Worm (Caenorhabditis elegans): ENCODE data around the gene fbxa-135.

The fbxa-135 gene

DNA sequence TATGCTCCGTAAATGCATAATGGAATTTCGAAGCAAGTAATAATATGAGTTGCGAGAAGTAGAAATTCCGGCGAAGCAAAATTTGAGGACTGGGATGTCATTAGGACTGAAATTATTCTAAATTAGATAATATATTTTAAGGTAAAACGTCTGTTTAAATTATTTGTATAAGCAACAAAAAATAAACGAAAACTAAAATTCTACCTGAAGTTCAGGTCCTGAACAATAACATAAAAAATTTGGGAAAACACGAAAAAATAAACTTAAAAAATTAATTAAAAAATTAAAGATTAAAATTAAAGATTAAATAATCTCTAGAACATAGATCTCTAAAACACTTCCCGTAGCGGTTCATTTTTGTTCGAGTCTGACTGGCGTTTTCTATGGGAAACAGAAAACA is 22.2 kb upstream of the fbxa-135 start, which contains the start of gene srh-251:
TSS of gene srh-251 (minus strand) at position 101 of the 400 bp plus-strand sequence.
- TF ChIP-seq pes-1 (GFP tag; IDR thresholded peaks at IDR 0.05) (no peak), sea-1 (GFP tag; conservative IDR thresholded peaks at IDR 0.05) (no peak), hmg-4 (GFP tag; optimal IDR thresholded peaks at IDR 0.05) (no peak), flt-1 (GFP tag; IDR thresholded peaks at IDR 0.05) (no peak), hnd-1 (tag; optimal IDR thresholded peaks at IDR 0.05) (no peak), F13C5.2 (tag; optimal IDR thresholded peaks at IDR 0.05) (no peak), tbx-11 (GFP tag; IDR thresholded peaks at IDR 0.05) (no peak), ama-1 (optimal IDR thresholded peaks at IDR 0.05) (no peak), tbx-37 (GFP tag; conservative IDR thresholded peaks at IDR 0.05) (no peak), aly-1 (tag; optimal IDR thresholded peaks at IDR 0.05) (no peak), B0310.2 (tag; optimal IDR thresholded peaks at IDR 0.05) (no peak), ceh-13 (GFP tag; optimal IDR thresholded peaks at IDR 0.05) (no peak), tra-4 (tag; optimal IDR thresholded peaks at IDR 0.05) (no peak), ceh-36 (tag; optimal IDR thresholded peaks at IDR 0.05) (no peak), hmbx-1 (tag; optimal IDR thresholded peaks at IDR 0.05) (no peak), ets-7 (tag; optimal IDR thresholded peaks at IDR 0.05) (no peak), scrt-1 (GFP tag; IDR thresholded peaks at IDR 0.05) (no peak)

DNA sequence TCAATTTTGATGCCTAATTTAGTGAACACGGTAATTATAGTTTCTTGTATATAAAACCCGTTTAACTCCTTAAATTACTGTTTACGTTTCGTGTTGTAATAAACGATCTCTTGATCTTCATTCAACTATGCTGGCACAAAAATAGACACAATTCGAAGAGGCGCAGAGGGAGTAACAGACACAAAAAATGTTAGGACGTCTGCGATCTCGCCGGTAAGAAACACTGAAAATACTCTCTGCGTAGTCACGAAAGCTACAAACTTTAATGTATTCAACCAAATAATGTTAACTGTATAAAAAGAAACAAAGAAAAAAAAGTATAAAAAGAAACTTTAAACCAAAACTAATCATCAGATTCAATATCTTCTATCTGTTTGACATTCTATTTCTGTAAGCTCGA is 21.2 kb upstream of the fbxa-135 start, which contains the start of gene dhs-23:
TSS of gene dhs-23 (plus strand) at position 363 of the 400 bp plus-strand sequence.
- TF ChIP-seq sea-1 (GFP tag; conservative IDR thresholded peaks at IDR 0.05) = no peak
- TF ChIP-seq ceh-36 (tag; optimal IDR thresholded peaks at IDR 0.05) = no peak
- TF ChIP-seq B0310.2 (tag; optimal IDR thresholded peaks at IDR 0.05) = no peak
- TF ChIP-seq aly-1 (tag; optimal IDR thresholded peaks at IDR 0.05) = no peak
- no peak for TF ChIP-seq pes-1 (GFP tag; IDR thresholded peaks at IDR 0.05)
- no peak for TF ChIP-seq hmbx-1 (tag; optimal IDR thresholded peaks at IDR 0.05)
- no peak for TF ChIP-seq flt-1 (GFP tag; IDR thresholded peaks at IDR 0.05)
- no peak for TF ChIP-seq tra-4 (tag; optimal IDR thresholded peaks at IDR 0.05)
- TF ChIP-seq ama-1 (optimal IDR thresholded peaks at IDR 0.05) = no peak
- no peak for TF ChIP-seq hmg-4 (GFP tag; optimal IDR thresholded peaks at IDR 0.05)
- TF ChIP-seq ets-7 (tag; optimal IDR thresholded peaks at IDR 0.05) = no peak
- no peak for TF ChIP-seq F13C5.2 (tag; optimal IDR thresholded peaks at IDR 0.05)
- no peak for TF ChIP-seq tbx-37 (GFP tag; conservative IDR thresholded peaks at IDR 0.05)

ce11 chrV:15383739-15384138 is 18.3 kb upstream of the fbxa-135 start, which contains the start of gene str-88:
str-88 (minus strand) TSS chrV:15383839.
- TF ChIP-seq tra-4 (tag; optimal IDR thresholded peaks at IDR 0.05) (no peak), ceh-13 (GFP tag; optimal IDR thresholded peaks at IDR 0.05) (no peak), ceh-36 (tag; optimal IDR thresholded peaks at IDR 0.05) (no peak), flt-1 (GFP tag; IDR thresholded peaks at IDR 0.05) (no peak), B0310.2 (tag; optimal IDR thresholded peaks at IDR 0.05) (no peak), hnd-1 (tag; optimal IDR thresholded peaks at IDR 0.05) (no peak), hmg-4 (GFP tag; optimal IDR thresholded peaks at IDR 0.05) (no peak)

DNA sequence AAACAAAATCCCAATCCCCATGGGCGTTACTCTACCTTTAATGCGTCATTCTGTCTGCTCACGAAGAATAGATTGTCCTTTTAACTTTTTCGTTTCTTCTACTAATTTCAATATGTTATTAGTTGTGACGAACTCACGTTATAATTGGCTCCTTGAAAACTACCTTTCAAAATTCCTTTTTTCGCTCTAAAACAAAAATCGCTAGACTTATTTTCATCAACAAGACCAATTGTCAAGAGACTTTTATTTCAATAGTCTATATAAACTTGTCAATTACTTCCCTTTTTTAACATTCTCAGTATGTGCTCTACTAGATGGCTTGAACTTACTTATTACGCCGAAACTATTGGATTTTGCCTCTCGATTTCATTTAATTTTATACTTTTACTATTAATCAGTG is 17.3 kb upstream of the fbxa-135 start, which contains the start of gene str-102:
TSS of gene str-102 (plus strand) at position 301 of the 400 bp plus-strand sequence.
- TF ChIP-seq scrt-1 (GFP tag; IDR thresholded peaks at IDR 0.05) = no peak
- TF ChIP-seq F13C5.2 (tag; optimal IDR thresholded peaks at IDR 0.05) = no peak
- no peak for TF ChIP-seq ama-1 (optimal IDR thresholded peaks at IDR 0.05)
- no peak for TF ChIP-seq B0310.2 (tag; optimal IDR thresholded peaks at IDR 0.05)
- TF ChIP-seq aly-1 (tag; optimal IDR thresholded peaks at IDR 0.05) = no peak
- no peak for TF ChIP-seq hmbx-1 (tag; optimal IDR thresholded peaks at IDR 0.05)
- no peak for TF ChIP-seq ceh-36 (tag; optimal IDR thresholded peaks at IDR 0.05)
- no peak for TF ChIP-seq pes-1 (GFP tag; IDR thresholded peaks at IDR 0.05)
- no peak for TF ChIP-seq hnd-1 (tag; optimal IDR thresholded peaks at IDR 0.05)
- no peak for TF ChIP-seq sea-1 (GFP tag; conservative IDR thresholded peaks at IDR 0.05)
- TF ChIP-seq flt-1 (GFP tag; IDR thresholded peaks at IDR 0.05) = no peak
- no peak for TF ChIP-seq tra-4 (tag; optimal IDR thresholded peaks at IDR 0.05)
- TF ChIP-seq tbx-11 (GFP tag; IDR thresholded peaks at IDR 0.05) = no peak

DNA sequence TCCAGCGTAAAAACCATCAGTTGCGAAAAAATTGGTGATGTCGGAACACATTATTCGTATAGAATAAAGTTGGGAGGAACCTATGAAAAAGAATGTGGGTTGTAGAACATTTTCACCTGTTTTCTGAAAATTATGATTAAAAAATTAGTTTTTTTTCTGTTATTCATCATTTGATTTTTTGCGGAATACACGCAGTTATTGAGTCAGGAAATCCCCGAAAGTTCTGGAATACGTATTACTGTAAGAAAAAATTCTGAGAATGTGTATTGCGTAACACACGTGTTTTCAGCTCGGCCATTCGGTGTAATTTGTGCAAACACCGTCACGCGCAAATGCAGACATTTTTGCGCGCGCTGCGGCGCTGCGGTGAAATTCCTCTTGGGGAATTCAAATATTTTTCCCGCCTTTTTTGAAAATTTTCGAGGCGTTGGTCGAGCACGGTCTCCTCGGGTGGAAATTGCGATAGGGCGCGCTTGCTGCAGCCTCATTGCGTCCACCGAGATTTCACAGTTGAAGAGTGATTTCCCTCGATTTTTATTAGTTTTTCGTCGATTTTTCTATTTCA is 13.2 kb upstream of the fbxa-135 start, which contains the start of gene srh-170:
TSS of gene srh-170 (minus strand) at position 51 of the 565 bp plus-strand sequence.
- no peak for TF ChIP-seq aly-1 (tag; optimal IDR thresholded peaks at IDR 0.05)
- no peak for TF ChIP-seq sea-1 (GFP tag; conservative IDR thresholded peaks at IDR 0.05)
- peak; percentile 15; the same call in 1 of the 2 replicates for TF ChIP-seq pes-1 (GFP tag; IDR thresholded peaks at IDR 0.05)
- TF ChIP-seq B0310.2 (tag; optimal IDR thresholded peaks at IDR 0.05) = no peak
- TF ChIP-seq hmbx-1 (tag; optimal IDR thresholded peaks at IDR 0.05) = no peak
- TF ChIP-seq ceh-13 (GFP tag; optimal IDR thresholded peaks at IDR 0.05) = no peak
- no peak for TF ChIP-seq tbx-11 (GFP tag; IDR thresholded peaks at IDR 0.05)
- TF ChIP-seq ama-1 (optimal IDR thresholded peaks at IDR 0.05) = no peak
- no peak for TF ChIP-seq ets-7 (tag; optimal IDR thresholded peaks at IDR 0.05)
- no peak for TF ChIP-seq hnd-1 (tag; optimal IDR thresholded peaks at IDR 0.05)
- 0 out of 2 replicates have a peak, but pooled peaks have one; percentile 29 for TF ChIP-seq scrt-1 (GFP tag; IDR thresholded peaks at IDR 0.05)
- TF ChIP-seq F13C5.2 (tag; optimal IDR thresholded peaks at IDR 0.05) = no peak
- no peak for TF ChIP-seq hmg-4 (GFP tag; optimal IDR thresholded peaks at IDR 0.05)

DNA sequence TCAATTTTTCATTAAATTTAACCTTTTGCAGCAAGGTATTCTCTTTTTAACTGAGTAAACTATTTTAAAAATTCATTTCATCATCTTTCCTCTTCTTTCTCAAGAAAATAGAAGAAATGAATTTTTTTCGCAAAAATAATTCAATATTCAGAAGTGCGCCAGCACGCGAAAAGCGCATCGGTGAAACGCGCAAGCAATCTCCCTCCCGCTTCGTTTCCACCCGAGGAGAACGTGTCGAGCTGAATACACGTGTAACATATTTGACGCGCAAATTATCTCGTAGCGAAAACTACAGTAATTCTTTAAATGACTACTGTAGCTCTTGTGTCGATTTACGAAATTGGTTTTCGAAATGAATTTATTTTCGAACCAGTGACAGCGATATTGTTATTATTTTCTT is 10.0 kb upstream of the fbxa-135 start:
- TF ChIP-seq ceh-36 (tag; optimal IDR thresholded peaks at IDR 0.05) = no peak
- TF ChIP-seq pes-1 (GFP tag; IDR thresholded peaks at IDR 0.05) = no peak
- TF ChIP-seq tra-4 (tag; optimal IDR thresholded peaks at IDR 0.05) = no peak
- no peak for TF ChIP-seq ama-1 (optimal IDR thresholded peaks at IDR 0.05)
- TF ChIP-seq aly-1 (tag; optimal IDR thresholded peaks at IDR 0.05) = no peak
- TF ChIP-seq tbx-11 (GFP tag; IDR thresholded peaks at IDR 0.05) = no peak

DNA sequence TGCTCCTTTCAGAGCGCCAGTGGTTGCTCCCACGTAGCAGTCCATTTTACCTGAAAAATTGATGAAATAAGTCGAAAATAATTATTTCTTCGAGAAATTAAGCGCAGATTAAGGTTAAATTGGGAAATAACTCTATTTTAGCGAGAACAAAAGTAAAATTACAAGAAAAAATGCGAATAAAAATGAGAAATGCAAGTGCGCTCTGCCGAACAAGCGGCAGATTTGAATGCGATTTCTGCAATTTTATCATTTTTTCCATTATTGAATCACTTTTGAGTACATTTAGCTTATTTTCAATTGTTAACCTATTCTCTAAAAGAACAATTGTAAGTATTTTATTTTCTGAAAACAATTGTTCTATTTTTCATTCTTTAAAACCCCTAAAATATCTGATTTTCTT is 7.2 kb upstream of the fbxa-135 start, which contains the start of gene T06E6.1:
TSS of gene T06E6.1 (minus strand) at position 56 of the 400 bp plus-strand sequence.
- no peak for TF ChIP-seq hnd-1 (tag; optimal IDR thresholded peaks at IDR 0.05)

DNA sequence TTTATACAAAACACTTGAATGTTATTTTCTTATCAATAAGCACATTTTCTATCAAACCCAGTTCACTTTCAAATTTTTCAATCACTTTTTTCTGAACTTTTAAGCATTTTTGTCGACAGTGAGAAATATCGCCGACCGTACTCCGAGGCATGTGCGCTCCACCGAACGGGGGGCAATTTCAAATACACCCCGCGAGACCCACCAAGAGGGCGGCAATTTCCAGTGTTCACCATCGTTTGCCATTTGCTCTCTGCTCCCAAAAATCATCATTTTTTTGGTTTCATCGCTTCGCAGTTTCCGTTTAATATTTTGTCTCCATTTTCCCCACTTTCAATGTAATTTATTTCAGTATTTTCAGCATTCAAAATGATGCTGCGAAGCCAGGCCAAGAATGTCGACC is 6.7 kb upstream of the fbxa-135 start, which contains the start of gene cyb-3:
TSS of gene cyb-3 (plus strand) at position 350 of the 400 bp plus-strand sequence.
- TF ChIP-seq pes-1 (GFP tag; IDR thresholded peaks at IDR 0.05) = 0 out of 2 replicates have a peak, but pooled peaks have one; percentile 37
- no peak for TF ChIP-seq sea-1 (GFP tag; conservative IDR thresholded peaks at IDR 0.05)

Data from whole organism, early embryonic.